Worm (Caenorhabditis elegans): ENCODE data around the gene nstp-10.

- TF ChIP-seq unc-39 (tag; optimal IDR thresholded peaks at IDR 0.05) (no peak), egl-27 (tag; optimal IDR thresholded peaks at IDR 0.05) (no peak), snpc-4 (tag; optimal IDR thresholded peaks at IDR 0.05) (no peak), unc-62 (GFP tag; optimal IDR thresholded peaks at IDR 0.05) (no peak), ama-1 (optimal IDR thresholded peaks at IDR 0.05) (no peak), elt-3 (tag; optimal IDR thresholded peaks at IDR 0.05) (no peak), R02D3.7 (tag; optimal IDR thresholded peaks at IDR 0.05) (no peak), pha-4 (tag; optimal IDR thresholded peaks at IDR 0.05) (no peak), fkh-10 (GFP tag; optimal IDR thresholded peaks at IDR 0.05) (no peak), nhr-76 (tag; optimal IDR thresholded peaks at IDR 0.05) (no peak), ztf-4 (tag; optimal IDR thresholded peaks at IDR 0.05) (no peak), mdl-1 (tag; optimal IDR thresholded peaks at IDR 0.05) (no peak), ceh-82 (tag; optimal IDR thresholded peaks at IDR 0.05) (no peak)
Observed at ce11 chrV:9541506-9541905, 8.1 kb downstream of the nstp-10 start, which contains the start of gene C50F4.16.
